Worm (Caenorhabditis elegans) whole organism, late embryonic: ENCODE measurements around the gene tdo-2.

Experiments used
- F13H6.1 ChIP-seq: sonication (generic microtip); optimal IDR thresholded peaks from 2 replicates; lab custom pipeline; 2016; ENCODE audit warnings: missing genetic modification characterization, missing compliant biosample characterization
- Y22D7AL.16 ChIP-seq: sonication (generic microtip); optimal IDR thresholded peaks from 2 replicates; lab custom pipeline; 2016; ENCODE audit warnings: missing genetic modification characterization, missing compliant biosample characterization
- ama-1 ChIP-seq: fragments of 150-350 bp; optimal IDR thresholded peaks from 2 replicates; lab custom pipeline; 2014
- ets-4 ChIP-seq: sonication (generic microtip); optimal IDR thresholded peaks from 2 replicates; lab custom pipeline; 2016; ENCODE audit warnings: missing genetic modification characterization, missing compliant biosample characterization
- fax-1 ChIP-seq: sonication (generic microtip); optimal IDR thresholded peaks from 2 replicates; lab custom pipeline; 2016; ENCODE audit warnings: missing genotype, missing genetic modification characterization, missing compliant biosample characterization
- fkh-10 ChIP-seq: fragments of 150-350 bp; optimal IDR thresholded peaks from 2 replicates; lab custom pipeline; 2014; ENCODE audit warnings: missing biosample characterization, missing genetic modification reagents, missing genetic modification characterization
- lin-11 ChIP-seq: fragments of 200-800 bp; sonication (Bioruptor generic); optimal IDR thresholded peaks from 2 replicates; lab custom pipeline; 2018; ENCODE audit warnings: mild to moderate bottlenecking, missing genetic modification characterization, missing compliant biosample characterization
- nhr-232 ChIP-seq: sonication (generic microtip); optimal IDR thresholded peaks from 2 replicates; lab custom pipeline; 2016; ENCODE audit warnings: missing genetic modification characterization, missing compliant biosample characterization
- ref-2 ChIP-seq: sonication (generic microtip); optimal IDR thresholded peaks from 2 replicates; lab custom pipeline; 2016; ENCODE audit warnings: missing genetic modification characterization, missing compliant biosample characterization
- sdc-2 ChIP-seq: sonication (generic microtip); optimal IDR thresholded peaks from 2 replicates; lab custom pipeline; 2016; ENCODE audit warnings: missing genotype, missing genetic modification characterization, missing compliant biosample characterization
- sox-4 ChIP-seq: sonication (generic microtip); optimal IDR thresholded peaks from 2 replicates; lab custom pipeline; 2017; ENCODE audit warnings: mild to moderate bottlenecking, missing genetic modification characterization, inconsistent platforms, missing compliant biosample characterization
- tbx-2 ChIP-seq: sonication (generic microtip); optimal IDR thresholded peaks from 2 replicates; lab custom pipeline; 2016; ENCODE audit warnings: missing genetic modification characterization, missing compliant biosample characterization
- unc-42 ChIP-seq: sonication (generic microtip); optimal IDR thresholded peaks from 2 replicates; lab custom pipeline; 2016; ENCODE audit warnings: missing genotype, missing genetic modification characterization, missing compliant biosample characterization

ce11 chrIII:5906059-5906458 is 13.7 kb downstream of the tdo-2 start, which contains the start of gene dpff-1:
- no peak for TF ChIP-seq ets-4 (tag; lab: Kevin White, UChicago)
- no peak for TF ChIP-seq ama-1
- no peak for TF ChIP-seq F13H6.1 (tag; lab: Kevin White, UChicago)
- no peak for TF ChIP-seq sox-4 (tag; lab: Kevin White, UChicago)
- TF ChIP-seq Y22D7AL.16 (tag; lab: Kevin White, UChicago) = no peak
- TF ChIP-seq fkh-10 (GFP tag; lab: Kevin White, UChicago) = no peak
- TF ChIP-seq sdc-2 (tag; lab: Kevin White, UChicago) = no peak
- TF ChIP-seq ref-2 (tag; lab: Kevin White, UChicago) = no peak
- TF ChIP-seq tbx-2 = no peak
- TF ChIP-seq nhr-232 (tag; lab: Kevin White, UChicago) = no peak
- no peak for TF ChIP-seq lin-11 (tag; lab: Kevin White, UChicago)
- no peak for TF ChIP-seq fax-1 (tag; lab: Kevin White, UChicago)
- TF ChIP-seq unc-42 (tag; lab: Kevin White, UChicago) = no peak
